Worm (Caenorhabditis elegans) whole organism, L1 larva: Measurements from ENCODE around the gene F54F2.6.

ENCODE experiments used
- C04F5.9 ChIP-seq: sonication (generic microtip); optimal IDR thresholded peaks from 2 replicates; lab custom pipeline; 2016; ENCODE audit warnings: missing genetic modification characterization, missing compliant biosample characterization
- C16A3.4 ChIP-seq: fragments of 150-350 bp; optimal IDR thresholded peaks from 2 replicates; lab custom pipeline; 2014; ENCODE audit warnings: missing biosample characterization, missing genetic modification characterization
- C34B4.2 ChIP-seq: sonication (generic microtip); optimal IDR thresholded peaks from 2 replicates; lab custom pipeline; 2017; ENCODE audit warnings: mild to moderate bottlenecking, missing genetic modification characterization, missing compliant biosample characterization
- F16B12.6 ChIP-seq: fragments of 150-350 bp; optimal IDR thresholded peaks from 2 replicates; lab custom pipeline; 2014; ENCODE audit warnings: missing biosample characterization, missing genetic modification characterization
- Y116A8C.19 ChIP-seq: sonication (generic microtip); optimal IDR thresholded peaks from 2 replicates; lab custom pipeline; 2016; ENCODE audit warnings: missing compliant biosample characterization, missing genetic modification characterization, borderline replicate concordance
- alr-1 ChIP-seq: fragments of 200-800 bp; sonication (Bioruptor generic); optimal IDR thresholded peaks from 2 replicates; lab custom pipeline; 2018; ENCODE audit warnings: borderline replicate concordance, mild to moderate bottlenecking, missing genetic modification characterization, missing compliant biosample characterization
- aly-2 ChIP-seq: fragments of 150-350 bp; optimal IDR thresholded peaks from 2 replicates; lab custom pipeline; 2014; ENCODE audit warnings: missing biosample characterization, missing genetic modification characterization
- ama-1 ChIP-seq: fragments of 150-350 bp; optimal IDR thresholded peaks from 2 replicates; lab custom pipeline; 2014
- ceh-63 ChIP-seq: fragments of 200-800 bp; sonication (Bioruptor generic); optimal IDR thresholded peaks from 2 replicates; lab custom pipeline; 2018; ENCODE audit warnings: mild to moderate bottlenecking, missing genetic modification characterization, missing compliant biosample characterization
- ceh-8 ChIP-seq: fragments of 200-800 bp; sonication (Bioruptor generic); optimal IDR thresholded peaks from 2 replicates; lab custom pipeline; 2018; ENCODE audit warnings: mild to moderate bottlenecking, missing genetic modification characterization, moderate library complexity, missing compliant biosample characterization
- dsc-1 ChIP-seq: sonication (generic microtip); optimal IDR thresholded peaks from 2 replicates; lab custom pipeline; 2016; ENCODE audit warnings: mild to moderate bottlenecking, missing genetic modification characterization, missing compliant biosample characterization
- egl-13 ChIP-seq: sonication (generic microtip); optimal IDR thresholded peaks from 2 replicates; lab custom pipeline; 2016; ENCODE audit warnings: missing genotype, missing genetic modification reagents, missing genetic modification characterization, missing compliant biosample characterization
- egl-27 ChIP-seq, 2 experiments: fragments of 150-350 bp in 1 of 2; sonication (generic microtip); optimal IDR thresholded peaks; 3 replicates each; lab custom pipeline; 2017 to 2018; ENCODE audit warnings: missing biosample characterization in 2 of 2, missing genetic modification characterization in 2 of 2, missing genetic modification reagents in 2 of 2
- ets-5 ChIP-seq: fragments of 200-800 bp; sonication (Bioruptor generic); IDR thresholded peaks from 2 replicates; pipeline ENCODE4 v1.3.6; 2022; ENCODE audit warnings: missing genetic modification characterization, missing compliant biosample characterization
- fkh-10 ChIP-seq: sonication (generic microtip); optimal IDR thresholded peaks from 2 replicates; lab custom pipeline; 2017; ENCODE audit warnings: missing biosample characterization, missing genetic modification reagents, missing genetic modification characterization
- fkh-4 ChIP-seq: sonication (generic microtip); optimal IDR thresholded peaks from 2 replicates; lab custom pipeline; 2016; ENCODE audit warnings: missing compliant biosample characterization, missing genetic modification characterization, borderline replicate concordance
- fos-1 ChIP-seq: fragments of 150-350 bp; optimal IDR thresholded peaks from 2 replicates; lab custom pipeline; 2014; ENCODE audit warnings: missing biosample characterization, missing genetic modification characterization
- hlh-17 ChIP-seq: fragments of 200-800 bp; sonication (Bioruptor generic); optimal IDR thresholded peaks from 2 replicates; lab custom pipeline; 2018; ENCODE audit warnings: missing genetic modification characterization, mild to moderate bottlenecking, missing compliant biosample characterization, moderate library complexity, borderline replicate concordance
- hlh-4 ChIP-seq: sonication (generic microtip); optimal IDR thresholded peaks from 2 replicates; lab custom pipeline; 2016; ENCODE audit warnings: mild to moderate bottlenecking, missing genetic modification characterization, missing compliant biosample characterization
- hpl-2 ChIP-seq: fragments of 150-350 bp; optimal IDR thresholded peaks from 2 replicates; lab custom pipeline; 2014; ENCODE audit warnings: missing biosample characterization, missing genetic modification reagents, missing genetic modification characterization
- irx-1 ChIP-seq: sonication (generic microtip); optimal IDR thresholded peaks from 2 replicates; lab custom pipeline; 2016; ENCODE audit warnings: missing genetic modification characterization, missing compliant biosample characterization
- isw-1 ChIP-seq: fragments of 200-800 bp; sonication (Bioruptor generic); IDR thresholded peaks from 2 replicates; pipeline ENCODE4 v1.3.6; 2022; ENCODE audit warnings: missing genetic modification characterization, missing compliant biosample characterization
- lin-13 ChIP-seq: fragments of 150-350 bp; optimal IDR thresholded peaks from 2 replicates; lab custom pipeline; 2014; ENCODE audit warnings: missing biosample characterization, missing genetic modification reagents, missing genetic modification characterization
- lin-14 ChIP-seq: fragments of 200-800 bp; sonication (Bioruptor generic); optimal IDR thresholded peaks from 2 replicates; lab custom pipeline; 2018; ENCODE audit warnings: mild to moderate bottlenecking, missing genetic modification characterization, moderate library complexity, missing compliant biosample characterization
- lin-15B ChIP-seq: fragments of 150-350 bp; sonication (generic microtip); optimal IDR thresholded peaks from 3 replicates; lab custom pipeline; 2014; ENCODE audit warnings: missing biosample characterization, missing genetic modification characterization
- lin-39 ChIP-seq: fragments of 150-350 bp; optimal IDR thresholded peaks from 2 replicates; lab custom pipeline; 2014; ENCODE audit warnings: missing biosample characterization, missing genetic modification reagents, missing genetic modification characterization
- lsy-2 ChIP-seq, 2 experiments: fragments of 150-350 bp; optimal IDR thresholded peaks; 2 replicates each; lab custom pipeline; 2014; ENCODE audit warnings: missing biosample characterization in 2 of 2, missing genetic modification characterization in 2 of 2
- mab-9 ChIP-seq: fragments of 200-800 bp; sonication (Bioruptor generic); IDR thresholded peaks from 2 replicates; pipeline ENCODE4 v1.3.6; 2022; ENCODE audit warnings: missing genetic modification reagents, missing genetic modification characterization, missing compliant biosample characterization
- mdl-1 ChIP-seq, 2 experiments: fragments of 150-350 bp; optimal IDR thresholded peaks; 2 replicates each; lab custom pipeline; 2014 to 2017; ENCODE audit warnings: missing biosample characterization in 2 of 2, missing genetic modification characterization in 2 of 2, inconsistent platforms in 1 of 2
- nhr-11 ChIP-seq: fragments of 150-350 bp; optimal IDR thresholded peaks from 2 replicates; lab custom pipeline; 2014; ENCODE audit warnings: missing biosample characterization, missing genetic modification characterization
- nhr-47 ChIP-seq: sonication (generic microtip); optimal IDR thresholded peaks from 2 replicates; lab custom pipeline; 2016; ENCODE audit warnings: mild to moderate bottlenecking, missing genetic modification characterization, moderate library complexity, missing compliant biosample characterization
- nhr-71 ChIP-seq: sonication (generic microtip); optimal IDR thresholded peaks from 2 replicates; lab custom pipeline; 2016; ENCODE audit warnings: mild to moderate bottlenecking, missing genetic modification characterization, moderate library complexity, missing compliant biosample characterization
- nhr-76 ChIP-seq: sonication (generic microtip); optimal IDR thresholded peaks from 2 replicates; lab custom pipeline; 2017; ENCODE audit warnings: missing biosample characterization, missing genetic modification characterization
- nhr-84 ChIP-seq: sonication (generic microtip); optimal IDR thresholded peaks from 2 replicates; lab custom pipeline; 2017; ENCODE audit warnings: missing biosample characterization, missing genetic modification characterization
- nhr-85 ChIP-seq: sonication (generic microtip); peaks from one replicate; lab custom pipeline; 2016; ENCODE audit warnings: missing genetic modification characterization, inconsistent platforms, missing compliant biosample characterization
- nhr-90 ChIP-seq: sonication (generic microtip); optimal IDR thresholded peaks from 2 replicates; lab custom pipeline; 2016; ENCODE audit warnings: mild to moderate bottlenecking, missing genetic modification characterization, missing compliant biosample characterization; ENCODE audit not compliant: poor library complexity
- rnt-1 ChIP-seq: sonication (generic microtip); optimal IDR thresholded peaks from 2 replicates; lab custom pipeline; 2016; ENCODE audit warnings: mild to moderate bottlenecking, missing genetic modification characterization, moderate library complexity, missing compliant biosample characterization
- skn-1 ChIP-seq: fragments of 150-350 bp; optimal IDR thresholded peaks from 2 replicates; lab custom pipeline; 2014; ENCODE audit warnings: missing biosample characterization, missing genetic modification characterization
- snpc-4 ChIP-seq: fragments of 150-350 bp; optimal IDR thresholded peaks from 2 replicates; lab custom pipeline; 2014; ENCODE audit warnings: missing biosample characterization, missing genetic modification characterization
- snu-23 ChIP-seq: sonication (generic microtip); optimal IDR thresholded peaks from 2 replicates; lab custom pipeline; 2016; ENCODE audit warnings: missing genetic modification characterization, missing compliant biosample characterization
- sox-4 ChIP-seq: sonication (generic microtip); optimal IDR thresholded peaks from 2 replicates; lab custom pipeline; 2016; ENCODE audit warnings: missing genetic modification characterization, missing compliant biosample characterization
- sptf-1 ChIP-seq: fragments of 150-350 bp; optimal IDR thresholded peaks from 2 replicates; lab custom pipeline; 2014; ENCODE audit warnings: missing biosample characterization, missing genetic modification characterization
- swsn-7 ChIP-seq: sonication (generic microtip); optimal IDR thresholded peaks from 2 replicates; lab custom pipeline; 2016; ENCODE audit warnings: missing genetic modification characterization, missing compliant biosample characterization
- tbx-2 ChIP-seq: sonication (generic microtip); optimal IDR thresholded peaks from 2 replicates; lab custom pipeline; 2016; ENCODE audit warnings: missing genetic modification characterization, missing compliant biosample characterization
- tlp-1 ChIP-seq: fragments of 150-350 bp; optimal IDR thresholded peaks from 2 replicates; lab custom pipeline; 2014; ENCODE audit warnings: missing biosample characterization, missing genetic modification characterization
- unc-130 ChIP-seq: fragments of 150-350 bp; optimal IDR thresholded peaks from 2 replicates; lab custom pipeline; 2017; ENCODE audit warnings: missing biosample characterization, missing genetic modification characterization, inconsistent platforms
- unc-62 ChIP-seq: fragments of 150-350 bp; optimal IDR thresholded peaks from 2 replicates; lab custom pipeline; 2014; ENCODE audit warnings: missing biosample characterization, missing genetic modification reagents, missing genetic modification characterization
- unc-98 ChIP-seq: fragments of 200-800 bp; sonication (Bioruptor generic); IDR thresholded peaks from 2 replicates; pipeline ENCODE4 v1.3.6; 2022; ENCODE audit warnings: missing genetic modification characterization, missing compliant biosample characterization
- vab-15 ChIP-seq: sonication (generic microtip); optimal IDR thresholded peaks from 2 replicates; lab custom pipeline; 2017; ENCODE audit warnings: missing genotype, mild to moderate bottlenecking, missing genetic modification characterization, missing compliant biosample characterization
- xbp-1 ChIP-seq: sonication (generic microtip); optimal IDR thresholded peaks from 2 replicates; lab custom pipeline; 2016; ENCODE audit warnings: missing genetic modification characterization, missing compliant biosample characterization
- zag-1 ChIP-seq: fragments of 150-350 bp; optimal IDR thresholded peaks from 2 replicates; lab custom pipeline; 2014; ENCODE audit warnings: missing biosample characterization, missing genetic modification characterization
- zip-4 ChIP-seq: fragments of 200-800 bp; sonication (Bioruptor generic); optimal IDR thresholded peaks from 2 replicates; lab custom pipeline; 2018; ENCODE audit warnings: mild to moderate bottlenecking, missing genetic modification characterization, moderate library complexity, missing compliant biosample characterization
- ztf-4 ChIP-seq: fragments of 150-350 bp; optimal IDR thresholded peaks from 2 replicates; lab custom pipeline; 2014; ENCODE audit warnings: missing biosample characterization, missing genetic modification characterization

F54F2.6 gene

ce11 chrIII:8809245-8809971 is 8.9 kb upstream of the F54F2.6 start, which contains the start of gene prx-19:
Gene prx-19, minus strand, starts transcription at chrIII:8809295.
- TF ChIP-seq irx-1 = no peak
- TF ChIP-seq unc-98 (GFP tag; lab: Robert Waterston, UW) = no peak
- TF ChIP-seq F16B12.6 (tag; lab: Kevin White, UChicago) = peak; percentile 44
- no peak for TF ChIP-seq egl-13
- TF ChIP-seq hpl-2 (GFP tag; lab: Kevin White, UChicago) = no peak
- peak; percentile 38 for TF ChIP-seq xbp-1 (tag; lab: Kevin White, UChicago)
- TF ChIP-seq isw-1 (GFP tag; lab: Robert Waterston, UW) = 0 out of 2 replicates have a peak, but pooled peaks have one; percentile 8
- TF ChIP-seq nhr-71 (tag; lab: Kevin White, UChicago) = peak; percentile 58
- no peak for TF ChIP-seq unc-62 (GFP tag; lab: Kevin White, UChicago)
- no peak for TF ChIP-seq C34B4.2 (tag; lab: Kevin White, UChicago)
- no peak for TF ChIP-seq hlh-4 (tag; lab: Kevin White, UChicago)
- TF ChIP-seq dsc-1 = peak; percentile 45
- TF ChIP-seq ama-1 (lab: Kevin White, UChicago) = no peak
- TF ChIP-seq fkh-10 = no peak
- no peak for TF ChIP-seq fkh-4 (tag; lab: Kevin White, UChicago)
- no peak for TF ChIP-seq zip-4
- TF ChIP-seq vab-15 (tag; lab: Kevin White, UChicago) = no peak
- peak; percentile 46 for TF ChIP-seq lin-15B (tag; lab: Kevin White, UChicago)
- peak; percentile 38 for TF ChIP-seq nhr-85 (tag; lab: Kevin White, UChicago)
- TF ChIP-seq ceh-63 = no peak
- no peak for TF ChIP-seq lin-13
- TF ChIP-seq swsn-7 = peak; percentile 39
- TF ChIP-seq nhr-76 (tag; lab: Kevin White, UChicago) = no peak
- no peak for TF ChIP-seq mab-9 (GFP tag; lab: Robert Waterston, UW)
- TF ChIP-seq lsy-2 (tag; optimal IDR thresholded peaks at IDR 0.05; lab: Kevin White, UChicago) = peak; percentile 47 to 79
- peak; percentile 47 for TF ChIP-seq nhr-90 (tag; lab: Kevin White, UChicago)
- TF ChIP-seq skn-1 (tag; lab: Kevin White, UChicago) = peak; percentile 68
- no peak for TF ChIP-seq ztf-4 (tag; lab: Kevin White, UChicago)
- TF ChIP-seq zag-1 (tag; lab: Kevin White, UChicago) = no peak
- TF ChIP-seq C16A3.4 (tag; lab: Kevin White, UChicago) = peak; percentile 60
- no peak for TF ChIP-seq egl-27 (tag; optimal IDR thresholded peaks at IDR 0.05; lab: Kevin White, UChicago)
- peak; percentile 49 for TF ChIP-seq tbx-2 (tag; lab: Kevin White, UChicago)
- TF ChIP-seq nhr-47 = peak; percentile 54
- TF ChIP-seq unc-130 (tag; lab: Kevin White, UChicago) = peak; percentile 21
- no peak for TF ChIP-seq hlh-17 (GFP tag; lab: Kevin White, UChicago)
- TF ChIP-seq lin-39 (tag; lab: Kevin White, UChicago) = peak; percentile 11
- peak; percentile 59 for TF ChIP-seq snu-23 (GFP tag; lab: Kevin White, UChicago)
- no peak for TF ChIP-seq ets-5
- TF ChIP-seq ceh-8 (GFP tag; lab: Kevin White, UChicago) = no peak
- TF ChIP-seq snpc-4 (tag; lab: Kevin White, UChicago) = peak; percentile 22
- TF ChIP-seq lin-14 (GFP tag; lab: Kevin White, UChicago) = peak; percentile 32
- TF ChIP-seq tlp-1 = no peak
- TF ChIP-seq rnt-1 (tag; lab: Kevin White, UChicago) = peak; percentile 57
- TF ChIP-seq alr-1 (tag; lab: Kevin White, UChicago) = no peak
- TF ChIP-seq sox-4 (tag; lab: Kevin White, UChicago) = no peak
- no peak for TF ChIP-seq C04F5.9
- no peak for TF ChIP-seq aly-2 (tag; lab: Kevin White, UChicago)
- no peak for TF ChIP-seq nhr-11 (tag; lab: Kevin White, UChicago)
- TF ChIP-seq mdl-1 (tag; optimal IDR thresholded peaks at IDR 0.05; lab: Kevin White, UChicago) = peak in 1 of 2 experiments; percentile 38
- TF ChIP-seq Y116A8C.19 (tag; lab: Kevin White, UChicago) = no peak
- TF ChIP-seq fos-1 (tag; lab: Kevin White, UChicago) = no peak
- TF ChIP-seq sptf-1 = no peak
- TF ChIP-seq nhr-84 (tag; lab: Kevin White, UChicago) = no peak
